Fruit fly (Drosophila melanogaster): ENCODE measurements around the gene Met.
A peak's percentile ranks its signal among the peaks of the same experiment; 100 is the strongest.

Gene Met

dm6 chrX:11628986-11629571, 13.2 kb downstream of the Met start (continued):
- TF ChIP-seq aop (GFP tag; IDR thresholded peaks at IDR 0.05) (no peak), CG14710 (tag; optimal IDR thresholded peaks at IDR 0.05) (peak; percentile 69), oc (tag; optimal IDR thresholded peaks at IDR 0.05) (peak; percentile 57), CG12155 (GFP tag; optimal IDR thresholded peaks at IDR 0.05) (peak; percentile 26), CG32767 (GFP tag; IDR thresholded peaks at IDR 0.05) (no peak), Kr (GFP tag; optimal IDR thresholded peaks at IDR 0.05) (no peak), CG8388 (GFP tag; optimal IDR thresholded peaks at IDR 0.05) (peak; percentile 64), H15 (GFP tag; IDR thresholded peaks at IDR 0.05) (peak; percentile 58), lilli (GFP tag; optimal IDR thresholded peaks at IDR 0.05) (peak; percentile 44), CG14050 (GFP tag; IDR thresholded peaks at IDR 0.05) (no peak), exex (tag; optimal IDR thresholded peaks at IDR 0.05) (no peak), gce (GFP tag; IDR thresholded peaks at IDR 0.05) (0 out of 3 replicates have a peak, but pooled peaks have one; percentile 45), lov (optimal IDR thresholded peaks at IDR 0.05) (no peak), lov (GFP tag; IDR thresholded peaks at IDR 0.05) (0 out of 3 replicates have a peak, but pooled peaks have one; percentile 39), BtbVII (GFP tag; optimal IDR thresholded peaks at IDR 0.05) (no peak), CG5245 (GFP tag; optimal IDR thresholded peaks at IDR 0.05) (peak; percentile 63), CG10462 (GFP tag; optimal IDR thresholded peaks at IDR 0.05) (peak; percentile 11), CG9437 (GFP tag; optimal IDR thresholded peaks at IDR 0.05) (no peak), Oli (tag; optimal IDR thresholded peaks at IDR 0.05) (peak; percentile 57), ap (GFP tag; IDR thresholded peaks at IDR 0.05) (no peak), CG12744 (GFP tag; optimal IDR thresholded peaks at IDR 0.05) (no peak), ATbp (GFP tag; optimal IDR thresholded peaks at IDR 0.05) (peak; percentile 59), CG17385 (GFP tag; optimal IDR thresholded peaks at IDR 0.05) (peak; percentile 37), Dad (GFP tag; optimal IDR thresholded peaks at IDR 0.05) (no peak), CG2199 (GFP tag; IDR thresholded peaks at IDR 0.05) (0 out of 3 replicates have a peak, but pooled peaks have one; percentile 43), ssp (GFP tag; IDR thresholded peaks at IDR 0.05) (peak; percentile 23; the same call in 1 of the 2 replicates), CG2875 (GFP tag; optimal IDR thresholded peaks at IDR 0.05) (peak; percentile 71), disco-r (GFP tag; optimal IDR thresholded peaks at IDR 0.05) (no peak), vfl (GFP tag; optimal IDR thresholded peaks at IDR 0.05) (no peak), CG3995 (GFP tag; optimal IDR thresholded peaks at IDR 0.05) (no peak), Drgx (GFP tag; IDR thresholded peaks at IDR 0.05) (no peak), Sin3A (optimal IDR thresholded peaks at IDR 0.05) (no peak), ERR (GFP tag; optimal IDR thresholded peaks at IDR 0.05) (no peak), Jarid2 (GFP tag; optimal IDR thresholded peaks at IDR 0.05) (no peak), Myb (GFP tag; optimal IDR thresholded peaks at IDR 0.05) (no peak), CG2120 (GFP tag; optimal IDR thresholded peaks at IDR 0.05) (peak; percentile 19), CTCF (GFP tag; optimal IDR thresholded peaks at IDR 0.05) (no peak), CG1647 (GFP tag; optimal IDR thresholded peaks at IDR 0.05) (peak; percentile 29), pum (GFP tag; optimal IDR thresholded peaks at IDR 0.05) (no peak), Rfx (GFP tag; IDR thresholded peaks at IDR 0.05) (peak; percentile 34; the same call in 1 of the 2 replicates), CG12659 (GFP tag; optimal IDR thresholded peaks at IDR 0.05) (no peak), CG32772 (GFP tag; IDR thresholded peaks at IDR 0.05) (peak; percentile 52), wdn (GFP tag; IDR thresholded peaks at IDR 0.05) (no peak), ci (GFP tag; IDR thresholded peaks at IDR 0.05) (peak; percentile 85), eyg (GFP tag; optimal IDR thresholded peaks at IDR 0.05) (no peak), CG10366 (GFP tag; IDR thresholded peaks at IDR 0.05) (peak; percentile 19; the same call in 1 of the 2 replicates), Dp (GFP tag; optimal IDR thresholded peaks at IDR 0.05) (no peak), croc (GFP tag; conservative IDR thresholded peaks at IDR 0.05) (peak; percentile 56), pan (optimal IDR thresholded peaks at IDR 0.05) (no peak), pan (GFP tag; optimal IDR thresholded peaks at IDR 0.05 in 1 of 2, IDR thresholded peaks at IDR 0.05 in 1 of 2) (peak in 1 of 2 experiments; percentile 64), CG31365 (tag; optimal IDR thresholded peaks at IDR 0.05) (no peak), CG31441 (GFP tag; IDR thresholded peaks at IDR 0.05) (peak; percentile 63), Hmr (GFP tag; optimal IDR thresholded peaks at IDR 0.05) (no peak)
